Worm (Caenorhabditis elegans) whole organism, L2 larva: ENCODE measurements around the gene sre-3.

Experiments
- C34F6.9 ChIP-seq: fragments of 150-350 bp; optimal IDR thresholded peaks from 2 replicates; lab custom pipeline; 2014; ENCODE audit warnings: missing biosample characterization, missing genetic modification characterization
- F13H6.1 ChIP-seq: sonication (generic microtip); optimal IDR thresholded peaks from 2 replicates; lab custom pipeline; 2016; ENCODE audit warnings: missing genetic modification characterization, missing compliant biosample characterization
- R02D3.7 ChIP-seq: fragments of 150-350 bp; optimal IDR thresholded peaks from 2 replicates; lab custom pipeline; 2014; ENCODE audit warnings: missing biosample characterization, missing genetic modification characterization
- ama-1 ChIP-seq: fragments of 150-350 bp; optimal IDR thresholded peaks from 2 replicates; lab custom pipeline; 2018; ENCODE audit warnings: inconsistent platforms
- blmp-1 ChIP-seq: sonication (generic microtip); optimal IDR thresholded peaks from 2 replicates; lab custom pipeline; 2017; ENCODE audit warnings: missing genetic modification characterization, mild to moderate bottlenecking, missing compliant biosample characterization, antibody characterized with exemption, moderate library complexity; ENCODE audit not compliant: insufficient read depth
- crh-2 ChIP-seq: sonication (generic microtip); optimal IDR thresholded peaks from 2 replicates; lab custom pipeline; 2017; ENCODE audit warnings: missing biosample characterization, missing genetic modification characterization
- dmd-4 ChIP-seq: sonication (generic microtip); optimal IDR thresholded peaks from 2 replicates; lab custom pipeline; 2017; ENCODE audit warnings: missing biosample characterization, missing genetic modification characterization
- egl-27 ChIP-seq: sonication (generic microtip); optimal IDR thresholded peaks from 3 replicates; lab custom pipeline; 2017; ENCODE audit warnings: missing biosample characterization, missing genetic modification reagents, missing genetic modification characterization
- elt-1 ChIP-seq: fragments of 150-350 bp; optimal IDR thresholded peaks from 2 replicates; lab custom pipeline; 2014; ENCODE audit warnings: missing biosample characterization, missing genetic modification characterization
- elt-3 ChIP-seq: sonication (generic microtip); optimal IDR thresholded peaks from 2 replicates; lab custom pipeline; 2017; ENCODE audit warnings: missing biosample characterization, missing genetic modification characterization
- fos-1 ChIP-seq: fragments of 150-350 bp; optimal IDR thresholded peaks from 2 replicates; lab custom pipeline; 2014; ENCODE audit warnings: missing biosample characterization, missing genetic modification characterization
- gmeb-1 ChIP-seq: fragments of 150-350 bp; optimal IDR thresholded peaks from 2 replicates; lab custom pipeline; 2014; ENCODE audit warnings: missing biosample characterization, missing genetic modification characterization
- lsy-2 ChIP-seq, 2 experiments: fragments of 150-350 bp in 1 of 2; sonication (generic microtip) in 1 of 2; optimal IDR thresholded peaks; 2 replicates each; lab custom pipeline; 2014 to 2017; ENCODE audit warnings: missing biosample characterization in 2 of 2, missing genetic modification characterization in 2 of 2
- mbf-1 ChIP-seq: sonication (generic microtip); optimal IDR thresholded peaks from 2 replicates; lab custom pipeline; 2017; ENCODE audit warnings: missing biosample characterization, missing genetic modification characterization
- mdl-1 ChIP-seq, 2 experiments: fragments of 150-350 bp in 1 of 2; sonication (generic microtip) in 1 of 2; optimal IDR thresholded peaks; 2 replicates each; lab custom pipeline; 2017; ENCODE audit warnings: missing biosample characterization in 2 of 2, missing genetic modification characterization in 2 of 2
- nhr-129 ChIP-seq: fragments of 150-350 bp; optimal IDR thresholded peaks from 2 replicates; lab custom pipeline; 2014; ENCODE audit warnings: missing biosample characterization, missing genetic modification characterization
- nhr-21 ChIP-seq: fragments of 150-350 bp; optimal IDR thresholded peaks from 2 replicates; lab custom pipeline; 2014; ENCODE audit warnings: missing biosample characterization, missing genetic modification characterization
- nhr-237 ChIP-seq: fragments of 150-350 bp; optimal IDR thresholded peaks from 2 replicates; lab custom pipeline; 2014; ENCODE audit warnings: missing biosample characterization, missing genetic modification characterization
- nhr-25 ChIP-seq: fragments of 150-350 bp; sonication (generic microtip); optimal IDR thresholded peaks from 3 replicates; lab custom pipeline; 2014; ENCODE audit warnings: missing biosample characterization, missing genetic modification characterization
- nhr-6 ChIP-seq: fragments of 150-350 bp; optimal IDR thresholded peaks from 2 replicates; lab custom pipeline; 2014; ENCODE audit warnings: missing biosample characterization, missing genetic modification characterization
- peb-1 ChIP-seq: fragments of 150-350 bp; optimal IDR thresholded peaks from 2 replicates; lab custom pipeline; 2014; ENCODE audit warnings: missing biosample characterization, missing genetic modification characterization
- sem-4 ChIP-seq: fragments of 150-350 bp; optimal IDR thresholded peaks from 2 replicates; lab custom pipeline; 2014; ENCODE audit warnings: missing biosample characterization, missing genetic modification reagents, missing genetic modification characterization
- skn-1 ChIP-seq: sonication (generic microtip); optimal IDR thresholded peaks from 2 replicates; lab custom pipeline; 2017; ENCODE audit warnings: missing biosample characterization, missing genetic modification characterization
- sma-3 ChIP-seq: sonication (generic microtip); optimal IDR thresholded peaks from 2 replicates; lab custom pipeline; 2016; ENCODE audit warnings: missing genetic modification reagents, missing genetic modification characterization, missing compliant biosample characterization
- sma-9 ChIP-seq, 2 experiments: fragments of 150-350 bp in 1 of 2; sonication (generic microtip) in 1 of 2; optimal IDR thresholded peaks; 2 replicates each; lab custom pipeline; 2014 to 2016; ENCODE audit warnings: missing genetic modification characterization in 2 of 2, mild to moderate bottlenecking in 1 of 2, missing biosample characterization in 1 of 2, missing compliant biosample characterization in 1 of 2, missing genetic modification reagents in 1 of 2, moderate library complexity in 1 of 2
- snpc-4 ChIP-seq: fragments of 150-350 bp; optimal IDR thresholded peaks from 2 replicates; lab custom pipeline; 2014; ENCODE audit warnings: missing biosample characterization, missing genetic modification characterization
- unc-39 ChIP-seq: fragments of 150-350 bp; optimal IDR thresholded peaks from 2 replicates; lab custom pipeline; 2014; ENCODE audit warnings: missing biosample characterization, missing genetic modification characterization
- unc-55 ChIP-seq: fragments of 150-350 bp; sonication (generic microtip); optimal IDR thresholded peaks from 3 replicates; lab custom pipeline; 2014; ENCODE audit warnings: missing biosample characterization, missing genetic modification reagents, missing genetic modification characterization
- ztf-11 ChIP-seq: sonication (generic microtip); optimal IDR thresholded peaks from 2 replicates; lab custom pipeline; 2017; ENCODE audit warnings: missing biosample characterization, missing genetic modification characterization
- ztf-4 ChIP-seq: fragments of 150-350 bp; optimal IDR thresholded peaks from 2 replicates; lab custom pipeline; 2014; ENCODE audit warnings: missing biosample characterization, missing genetic modification characterization

The sre-3 gene

DNA sequence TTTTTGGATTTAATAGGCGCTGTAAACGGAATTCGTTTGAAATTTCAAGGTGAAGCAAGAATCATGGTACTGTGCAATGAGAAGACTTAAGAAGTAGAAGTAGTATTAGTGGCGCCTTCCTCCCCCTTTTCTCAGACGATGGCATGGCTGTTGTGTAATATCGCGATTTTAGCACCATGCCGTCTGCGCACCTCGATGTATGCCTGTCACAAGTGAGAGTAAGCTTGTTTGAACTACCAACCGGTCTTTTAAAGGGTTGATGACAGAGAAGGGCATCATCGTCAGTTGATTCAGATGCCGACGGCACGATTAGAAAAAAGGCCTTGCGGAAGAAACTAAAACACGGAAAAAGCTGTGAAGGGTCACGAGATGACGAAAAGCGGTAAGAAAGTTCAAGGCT is 18.5 kb downstream of the sre-3 start:
- TF ChIP-seq ama-1 (lab: Kevin White, UChicago) = no peak
- TF ChIP-seq blmp-1 = peak; percentile 86
- no peak for TF ChIP-seq unc-55 (GFP tag; lab: Kevin White, UChicago)
- TF ChIP-seq R02D3.7 (tag; lab: Kevin White, UChicago) = no peak
- TF ChIP-seq elt-3 (tag; lab: Kevin White, UChicago) = no peak
- peak; percentile 94 for TF ChIP-seq nhr-25 (tag; lab: Kevin White, UChicago)
- peak; percentile 3 for TF ChIP-seq F13H6.1 (tag; lab: Kevin White, UChicago)
- no peak for TF ChIP-seq lsy-2 (tag; optimal IDR thresholded peaks at IDR 0.05; lab: Kevin White, UChicago)
- TF ChIP-seq fos-1 (tag; lab: Kevin White, UChicago) = no peak
- TF ChIP-seq, all 48 proteins: peak for 3

DNA sequence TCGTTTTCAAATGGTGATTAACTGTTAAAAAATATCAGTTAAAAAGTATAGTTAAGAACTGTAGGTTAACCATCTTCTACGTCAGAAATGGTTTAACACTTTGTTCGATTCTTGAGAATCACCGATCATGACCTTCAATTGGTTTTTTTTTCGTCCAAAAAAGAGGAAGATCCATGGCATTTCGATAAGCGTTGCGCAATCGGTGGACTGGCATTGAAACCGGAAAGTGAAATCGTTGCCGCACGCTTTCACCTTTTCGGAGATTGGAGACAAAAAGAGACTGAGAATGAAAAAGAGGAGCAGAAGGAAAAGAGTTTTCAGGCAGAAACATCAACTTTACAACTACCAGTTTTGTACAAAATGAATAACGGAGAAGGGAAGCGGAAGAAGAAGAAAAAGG is 19.7 kb downstream of the sre-3 start:
- TF ChIP-seq gmeb-1 (tag; lab: Kevin White, UChicago) = no peak
- peak; percentile 75 for TF ChIP-seq peb-1
- peak; percentile 99 for TF ChIP-seq blmp-1
- peak; percentile 6 for TF ChIP-seq sma-9 (GFP tag; optimal IDR thresholded peaks at IDR 0.05; lab: Kevin White, UChicago)
- TF ChIP-seq sma-9 (tag; optimal IDR thresholded peaks at IDR 0.05; lab: Kevin White, UChicago) = no peak
- TF ChIP-seq sma-3 (GFP tag; lab: Kevin White, UChicago) = no peak
- TF ChIP-seq crh-2 (tag; lab: Kevin White, UChicago) = no peak
- peak; percentile 45 for TF ChIP-seq egl-27
- no peak for TF ChIP-seq mbf-1
- no peak for TF ChIP-seq unc-55 (GFP tag; lab: Kevin White, UChicago)
- no peak for TF ChIP-seq ztf-4 (tag; lab: Kevin White, UChicago)
- no peak for TF ChIP-seq ztf-11 (tag; lab: Kevin White, UChicago)
- peak; percentile 70 for TF ChIP-seq nhr-25 (tag; lab: Kevin White, UChicago)
- no peak for TF ChIP-seq snpc-4 (tag; lab: Kevin White, UChicago)
- peak; percentile 28 for TF ChIP-seq sem-4
- no peak for TF ChIP-seq mdl-1 (tag; optimal IDR thresholded peaks at IDR 0.05; lab: Kevin White, UChicago)

DNA sequence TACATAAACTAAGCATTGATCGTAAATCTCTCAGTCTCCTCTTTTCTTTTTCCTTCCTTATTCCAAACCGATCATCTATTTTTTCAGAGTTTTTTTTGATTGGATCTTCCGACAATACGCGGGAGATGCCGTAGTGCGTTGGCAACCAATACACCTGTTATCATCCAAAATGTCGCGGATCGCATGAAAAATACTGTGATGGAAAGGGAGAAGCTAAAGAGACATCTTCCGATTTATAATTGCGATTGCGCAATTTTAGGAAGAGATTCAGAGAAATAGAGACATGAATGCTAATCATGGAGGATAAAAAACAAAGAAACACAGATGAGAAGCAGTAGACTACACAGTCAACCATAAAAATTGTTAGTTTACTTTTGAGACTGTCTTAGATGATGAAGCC is 20.9 kb downstream of the sre-3 start:
- TF ChIP-seq peb-1 (peak; percentile 60), nhr-237 (tag; lab: Kevin White, UChicago) (no peak), elt-3 (tag; lab: Kevin White, UChicago) (no peak)

DNA sequence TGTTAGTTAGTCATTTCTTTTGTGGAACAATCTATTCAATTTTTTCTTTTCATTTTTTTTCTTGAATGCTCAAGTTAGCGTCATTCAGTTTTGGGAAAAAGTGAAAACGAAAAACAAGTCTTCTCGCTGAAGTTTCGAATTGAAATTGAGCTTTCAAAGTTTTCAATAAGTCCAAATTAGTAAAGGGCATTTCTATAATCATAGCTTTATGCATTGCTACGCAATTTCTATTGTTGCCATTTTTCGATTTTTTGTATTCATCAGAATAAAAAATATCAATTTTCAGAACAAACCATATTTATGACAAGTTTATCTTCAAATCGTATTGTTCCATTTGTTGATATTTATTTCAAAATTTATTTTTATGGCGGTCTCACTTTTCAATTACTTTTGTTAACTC is 22.6 kb downstream of the sre-3 start, which contains the start of gene srd-55:
Gene srd-55, plus strand, starts transcription at position 301 of the 400 bp plus-strand sequence.
- TF ChIP-seq nhr-6 (tag; lab: Kevin White, UChicago) = no peak
- no peak for TF ChIP-seq R02D3.7 (tag; lab: Kevin White, UChicago)
- TF ChIP-seq F13H6.1 (tag; lab: Kevin White, UChicago) = no peak
- no peak for TF ChIP-seq snpc-4 (tag; lab: Kevin White, UChicago)
- TF ChIP-seq blmp-1 = no peak
- no peak for TF ChIP-seq gmeb-1 (tag; lab: Kevin White, UChicago)
- TF ChIP-seq fos-1 (tag; lab: Kevin White, UChicago) = no peak
- TF ChIP-seq C34F6.9 (tag; lab: Kevin White, UChicago) = no peak

DNA sequence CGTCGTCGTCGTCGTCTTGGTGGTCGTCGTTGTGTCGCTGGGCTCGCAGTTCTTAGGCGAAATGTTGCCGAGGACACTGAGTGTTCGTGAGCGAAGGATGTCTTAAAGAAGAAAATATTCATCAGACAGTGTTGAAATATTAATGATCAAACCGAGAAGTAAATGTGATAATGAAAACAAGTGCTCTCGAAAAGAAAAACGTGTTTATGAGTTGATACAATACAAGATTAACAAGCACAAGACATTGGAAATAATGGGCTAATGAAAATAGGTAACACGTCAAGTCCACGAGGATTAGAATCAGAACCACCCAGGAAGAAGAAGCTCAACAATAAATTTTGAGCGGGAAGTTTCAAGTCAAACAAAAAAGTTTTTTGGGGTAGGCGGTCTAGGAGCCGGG is 26.4 kb downstream of the sre-3 start, which contains the start of gene K02A2.5:
Gene K02A2.5, minus strand, starts transcription at position 101 of the 400 bp plus-strand sequence.
- TF ChIP-seq sma-3 (GFP tag; lab: Kevin White, UChicago) (no peak), mdl-1 (tag; optimal IDR thresholded peaks at IDR 0.05; lab: Kevin White, UChicago) (no peak), ama-1 (lab: Kevin White, UChicago) (no peak), dmd-4 (tag; lab: Kevin White, UChicago) (no peak), blmp-1 (no peak), skn-1 (tag; lab: Kevin White, UChicago) (no peak), elt-1 (tag; lab: Kevin White, UChicago) (no peak), nhr-6 (tag; lab: Kevin White, UChicago) (no peak), gmeb-1 (tag; lab: Kevin White, UChicago) (no peak), unc-39 (tag; lab: Kevin White, UChicago) (no peak)
- TF ChIP-seq, all 48 proteins: peak for 0

DNA sequence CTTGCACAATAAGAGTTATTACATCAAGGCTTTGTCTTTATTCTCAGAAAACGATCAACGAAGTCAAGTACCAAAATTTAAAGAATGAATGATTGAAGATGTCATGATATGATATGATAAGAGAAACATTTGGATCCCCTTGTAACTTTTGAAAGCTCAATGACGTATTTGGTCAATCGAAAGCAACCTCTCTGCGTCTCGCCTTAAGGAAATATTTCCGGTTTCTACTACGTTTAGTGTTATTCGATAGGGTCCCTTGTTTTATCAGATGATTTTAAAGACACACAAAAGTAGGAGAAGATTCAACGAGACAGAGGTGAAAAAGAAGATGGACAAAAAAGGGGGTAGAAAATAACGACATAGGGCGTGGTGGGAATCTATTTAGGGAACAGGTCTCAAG is 27.7 kb downstream of the sre-3 start:
- TF ChIP-seq nhr-25 (tag; lab: Kevin White, UChicago) (peak; percentile 79), nhr-129 (tag; lab: Kevin White, UChicago) (peak; percentile 49), elt-1 (tag; lab: Kevin White, UChicago) (no peak), sma-9 (GFP tag; optimal IDR thresholded peaks at IDR 0.05; lab: Kevin White, UChicago) (peak; percentile 56), sma-9 (tag; optimal IDR thresholded peaks at IDR 0.05; lab: Kevin White, UChicago) (no peak), sem-4 (no peak), blmp-1 (peak; percentile 33), nhr-21 (tag; lab: Kevin White, UChicago) (peak; percentile 30)
